Worm (Caenorhabditis elegans) whole organism, L4/young adult: Measurements from ENCODE around the gene F11D11.12.
"Not testable (repeated sequence)": the region's sequence is repeated elsewhere in the genome, so short reads cannot be mapped to it uniquely, and the experiment has no call there.

Experiments used
- W03F9.2 ChIP-seq: fragments of 150-350 bp; optimal IDR thresholded peaks from 2 replicates; lab custom pipeline; 2014; ENCODE audit warnings: missing biosample characterization, missing genetic modification characterization
- dao-5 ChIP-seq: sonication (generic microtip); optimal IDR thresholded peaks from 2 replicates; lab custom pipeline; 2016; ENCODE audit warnings: missing genotype, missing genetic modification characterization, moderate library complexity, missing compliant biosample characterization
- him-1 ChIP-seq: sonication (generic microtip); optimal IDR thresholded peaks from 2 replicates; lab custom pipeline; 2016; ENCODE audit warnings: missing genotype, missing genetic modification reagents, missing genetic modification characterization, missing compliant biosample characterization

The F11D11.12 gene

DNA sequence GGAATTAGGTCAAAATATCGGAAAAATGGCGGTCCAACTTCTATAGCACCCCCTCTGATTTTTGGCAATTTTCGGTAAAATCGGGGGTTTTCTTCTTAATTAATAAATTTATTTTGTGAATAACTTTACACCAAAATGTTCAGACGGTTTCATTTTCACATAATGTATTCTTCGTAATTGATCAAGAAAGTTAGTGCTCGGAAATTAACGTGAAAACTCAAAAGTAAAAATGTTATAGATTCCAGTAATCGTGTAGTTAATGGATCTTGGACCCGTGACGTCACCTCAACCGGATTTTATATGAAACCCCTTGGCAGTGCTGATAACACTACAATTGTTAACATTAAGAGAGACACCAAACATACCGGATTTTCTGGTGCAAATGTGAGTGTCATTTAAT, 11.6 kb upstream of the F11D11.12 start, which contains the start of gene F11D11.22:
Gene F11D11.22 (plus strand): TSS at position 301 of the 400 bp plus-strand sequence.
- not testable (repeated sequence) for TF ChIP-seq dao-5 (tag; lab: Kevin White, UChicago); him-1; W03F9.2

ce11 chrV:18761078-18761477, 10.6 kb upstream of the F11D11.12 start, which contains the start of gene F11D11.4:
F11D11.4 (plus strand) TSS chrV:18761378.
- TF ChIP-seq him-1: no peak
- no peak for TF ChIP-seq dao-5 (tag; lab: Kevin White, UChicago)
- no peak for TF ChIP-seq W03F9.2

ce11 chrV:18760174-18760573, 9.7 kb upstream of the F11D11.12 start, which contains the start of gene F11D11.3:
F11D11.3 (minus strand) TSS chrV:18760274.
- no peak for TF ChIP-seq W03F9.2
- TF ChIP-seq him-1: no peak
- no peak for TF ChIP-seq dao-5 (tag; lab: Kevin White, UChicago)

DNA sequence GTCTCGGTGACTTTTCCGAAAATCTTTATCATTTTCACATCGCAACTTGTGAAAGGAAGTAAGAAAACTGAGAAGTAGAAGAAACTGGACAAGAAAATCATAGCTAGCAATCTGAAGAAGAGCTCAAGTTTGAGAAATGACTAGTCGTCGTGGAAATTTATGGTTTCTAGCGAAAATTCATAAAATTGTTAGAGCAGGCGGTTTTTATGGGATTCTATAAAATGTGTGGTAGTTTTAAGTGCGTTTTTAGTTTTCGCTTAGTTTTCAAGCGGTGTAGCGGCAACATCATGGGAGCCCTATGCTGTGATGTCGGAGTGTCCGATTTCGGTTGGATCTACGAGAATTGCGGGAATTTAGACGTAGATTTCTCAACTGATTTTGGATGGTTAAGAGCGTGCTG, 3.8 kb upstream of the F11D11.12 start, which contains the start of gene clec-254:
Gene clec-254 (minus strand): TSS at position 101 of the 400 bp plus-strand sequence.
- TF ChIP-seq him-1; dao-5 (tag; lab: Kevin White, UChicago); W03F9.2: not testable (repeated sequence)

ce11 chrV:18753036-18753435, 2.6 kb upstream of the F11D11.12 start, which contains the start of gene F11D11.6:
F11D11.6 (minus strand) TSS chrV:18753136.
- TF ChIP-seq W03F9.2 (no peak), him-1 (no peak), dao-5 (tag; lab: Kevin White, UChicago) (no peak)

DNA sequence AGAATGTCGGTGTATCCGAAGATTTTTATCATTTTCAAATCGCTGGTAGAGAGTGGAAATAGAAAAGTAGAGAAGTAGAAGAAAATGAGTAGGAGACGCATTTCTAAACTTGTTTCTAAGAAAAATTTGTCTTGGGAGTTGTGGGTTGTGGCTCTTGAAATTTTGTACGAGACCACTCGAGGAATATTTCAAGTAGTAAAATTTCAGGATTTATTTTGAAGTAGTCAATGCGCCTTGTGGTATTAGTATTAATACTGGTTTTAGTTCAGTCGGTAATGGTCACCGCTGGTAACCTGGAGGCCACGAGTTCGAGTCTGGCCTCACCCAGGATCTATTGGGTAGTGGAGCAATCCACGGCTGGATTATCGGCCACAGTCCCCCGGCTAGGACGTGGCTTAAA, 1.8 kb downstream of the F11D11.12 start, which contains the start of gene clec-252:
Gene clec-252 (minus strand): TSS at position 101 of the 400 bp plus-strand sequence.
- TF ChIP-seq dao-5 (tag; lab: Kevin White, UChicago): no peak
- TF ChIP-seq him-1: no peak
- no peak for TF ChIP-seq W03F9.2

- TF ChIP-seq dao-5 (tag; lab: Kevin White, UChicago) (no peak), him-1 (no peak), W03F9.2 (no peak)
Measured at ce11 chrV:18746937-18747660, 3.4 kb downstream of the F11D11.12 start, which contains the start of gene clec-251. clec-251 (minus strand) TSS chrV:18746987.

DNA sequence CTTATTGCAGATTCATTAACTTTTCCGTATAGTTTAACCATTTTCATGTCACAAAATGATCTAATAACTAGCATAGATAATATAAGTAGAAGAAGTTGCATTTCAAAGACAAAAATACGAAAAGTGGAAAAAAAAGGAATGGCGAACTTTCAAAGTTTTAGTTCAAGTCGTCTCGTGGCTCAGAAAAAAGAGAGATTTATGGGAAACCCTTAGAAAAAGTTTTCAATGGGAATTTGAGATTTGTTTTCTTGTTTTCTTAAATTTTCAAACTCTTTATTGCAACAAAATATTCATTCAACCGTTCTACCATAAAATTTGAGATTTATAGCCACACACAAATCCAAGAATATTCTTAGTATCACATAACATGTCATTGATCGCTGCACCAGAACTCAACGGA, 8.4 kb downstream of the F11D11.12 start, which contains the start of gene clec-250:
Gene clec-250 (minus strand): TSS at position 101 of the 400 bp plus-strand sequence.
- TF ChIP-seq W03F9.2 (no peak), him-1 (no peak), dao-5 (tag; lab: Kevin White, UChicago) (no peak)

- no peak for TF ChIP-seq him-1
- TF ChIP-seq W03F9.2: no peak
- TF ChIP-seq dao-5 (tag; lab: Kevin White, UChicago): no peak
Measured at ce11 chrV:18737646-18738045, 12.8 kb downstream of the F11D11.12 start.

DNA sequence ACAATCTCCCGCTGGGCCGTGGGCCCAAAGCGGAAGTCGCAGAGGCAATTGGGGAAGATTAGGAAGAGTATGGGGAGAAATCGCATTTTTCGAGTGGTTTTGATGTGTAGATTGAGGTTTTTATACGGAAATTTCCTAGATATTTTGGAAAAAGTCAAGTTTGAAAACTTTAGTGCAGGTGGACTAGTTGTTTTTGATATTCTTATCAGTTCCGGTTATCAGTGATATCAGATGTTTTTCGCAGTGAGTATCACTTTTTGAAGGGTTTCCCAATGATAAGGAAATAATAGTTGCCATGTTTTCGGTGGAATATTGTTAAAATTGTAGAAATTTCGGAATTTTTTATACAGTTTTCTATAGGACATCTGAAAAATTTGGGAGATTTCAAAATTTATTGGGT, 16.1 kb downstream of the F11D11.12 start, which contains the start of gene scl-20:
Gene scl-20 (minus strand): TSS at position 101 of the 400 bp plus-strand sequence.
- TF ChIP-seq him-1 (no peak), dao-5 (tag; lab: Kevin White, UChicago) (no peak), W03F9.2 (no peak)

ce11 chrV:18733942-18734341, 16.5 kb downstream of the F11D11.12 start:
- no peak for TF ChIP-seq him-1

- TF ChIP-seq him-1 (no peak), W03F9.2 (no peak), dao-5 (tag; lab: Kevin White, UChicago) (no peak)
Measured at ce11 chrV:18731579-18732041, 18.9 kb downstream of the F11D11.12 start, which contains the start of the genes asp-18 and scl-19. asp-18 (minus strand) TSS chrV:18731679. scl-19 (plus strand) TSS chrV:18731991.

- TF ChIP-seq dao-5 (tag; lab: Kevin White, UChicago) (no peak), W03F9.2 (no peak), him-1 (no peak)
Measured at ce11 chrV:18729324-18729924, 21.1 kb downstream of the F11D11.12 start, which contains the start of gene asp-19. asp-19 (minus strand) TSS chrV:18729374.

ce11 chrV:18725858-18726257, 24.6 kb downstream of the F11D11.12 start:
- TF ChIP-seq him-1 (no peak), W03F9.2 (no peak), dao-5 (tag; lab: Kevin White, UChicago) (no peak)
